Worm (Caenorhabditis elegans) whole organism, dauer: ENCODE measurements around the gene egas-2.

Source experiments
- unc-62 ChIP-seq: sonication (generic microtip); optimal IDR thresholded peaks from 2 replicates; lab custom pipeline; 2017; ENCODE audit warnings: missing biosample characterization, missing genetic modification reagents, missing genetic modification characterization

Gene egas-2

DNA sequence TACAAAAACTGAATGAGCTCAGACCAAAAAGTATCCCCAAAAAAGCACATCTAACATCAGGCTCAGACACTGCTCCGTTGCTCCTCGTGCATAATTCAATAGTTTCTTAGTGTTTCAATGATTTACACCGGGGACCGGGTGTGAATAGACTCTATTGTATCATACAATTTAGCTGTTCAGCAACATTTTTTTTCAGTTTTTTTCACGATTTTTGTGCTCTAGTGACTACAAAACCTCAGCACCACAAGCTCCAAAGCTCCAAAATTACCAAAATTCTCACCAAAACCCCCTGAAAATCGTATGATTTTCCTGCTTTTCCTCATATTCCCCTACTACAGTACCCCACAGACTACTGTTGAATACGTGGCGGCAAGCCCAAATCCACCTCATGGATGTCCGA lies at the start of gene egas-2:
TSS of gene egas-2 (plus strand) at position 301 of the 400 bp plus-strand sequence.
- TF ChIP-seq unc-62 (GFP tag; lab: Kevin White, UChicago) = no peak

DNA sequence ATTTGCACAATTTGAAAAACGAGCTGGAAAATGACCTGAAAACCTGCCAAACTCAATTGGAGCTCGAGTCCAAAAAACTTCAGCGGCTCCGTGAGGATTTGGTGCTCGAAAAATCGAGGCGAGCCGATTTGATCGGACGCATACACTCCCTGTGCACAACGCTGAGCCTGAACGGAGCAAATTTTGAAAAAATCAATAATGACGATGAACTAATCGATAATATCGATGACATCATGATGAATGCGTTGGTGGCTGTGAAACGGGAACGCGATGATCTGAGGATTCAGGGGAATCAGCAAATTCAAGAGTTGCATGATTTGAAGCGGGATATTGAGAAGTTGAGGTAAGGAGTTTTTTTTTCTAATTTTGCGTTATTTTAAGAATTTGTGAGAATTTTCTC lies 44.6 kb upstream of the egas-2 start:
- no peak for TF ChIP-seq unc-62 (GFP tag; lab: Kevin White, UChicago)

DNA sequence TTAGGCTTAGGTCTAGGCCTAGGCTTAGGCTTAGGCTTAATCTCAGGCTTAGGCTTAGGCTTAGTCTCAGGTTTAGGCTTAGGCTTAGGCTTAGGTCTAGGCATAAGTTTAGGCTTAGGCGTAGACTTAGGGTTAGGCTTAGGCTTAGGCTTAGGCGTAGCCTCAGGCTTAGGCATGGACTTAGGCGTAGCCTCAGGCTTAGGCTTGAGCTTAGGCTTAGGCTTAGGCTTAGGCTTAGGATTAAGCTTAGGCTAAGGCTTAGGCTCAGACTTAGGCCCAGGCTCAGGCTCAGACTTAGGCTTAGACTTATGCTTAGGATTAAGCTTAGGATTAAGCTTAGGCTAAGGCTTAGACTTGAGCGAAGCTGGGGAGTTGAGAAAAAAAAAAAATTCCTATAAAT lies 37.0 kb upstream of the egas-2 start:
- no peak for TF ChIP-seq unc-62 (GFP tag; lab: Kevin White, UChicago)

DNA sequence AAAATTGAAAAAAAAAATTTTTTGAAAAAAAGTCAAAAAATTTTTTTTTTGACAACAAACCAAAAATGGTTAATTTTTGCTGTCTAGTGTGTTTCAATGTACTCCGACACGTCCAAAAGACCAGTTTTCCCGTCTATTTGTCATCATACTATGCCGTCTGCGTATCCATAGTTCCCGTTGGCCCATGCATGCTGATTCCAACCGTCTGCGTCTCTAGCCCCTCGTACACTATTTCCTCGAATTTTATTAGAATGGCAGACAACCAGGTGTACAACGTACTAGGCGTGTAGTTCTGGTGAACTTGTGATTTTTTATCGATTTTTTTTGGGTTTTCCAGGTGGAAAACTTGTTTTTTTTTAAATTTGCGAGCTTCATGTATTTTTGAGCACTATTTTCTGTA lies 35.6 kb upstream of the egas-2 start:
- TF ChIP-seq unc-62 (GFP tag; lab: Kevin White, UChicago) = no peak

DNA sequence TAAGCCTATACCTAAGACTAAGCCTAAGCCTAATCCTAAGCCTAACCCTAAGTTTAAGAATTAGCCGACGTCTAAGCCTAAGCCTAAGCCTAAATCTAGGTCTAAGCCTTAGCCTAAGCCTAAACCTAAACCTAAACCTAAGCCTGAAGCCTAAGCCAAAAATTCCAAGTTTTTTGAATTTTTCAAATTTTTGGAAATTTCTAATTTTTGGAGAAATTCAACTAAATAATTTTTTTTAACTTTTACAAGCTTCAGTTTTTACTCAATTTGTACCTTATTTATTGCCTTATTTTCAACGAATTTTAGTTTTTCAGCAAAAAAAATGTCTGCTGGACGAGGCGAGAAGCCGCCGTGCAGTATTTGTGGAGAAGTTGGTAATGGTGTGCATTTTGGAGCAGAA lies 33.9 kb upstream of the egas-2 start, which contains the start of gene nhr-70:
TSS of gene nhr-70 (plus strand) at position 301 of the 400 bp plus-strand sequence.
- no peak for TF ChIP-seq unc-62 (GFP tag; lab: Kevin White, UChicago)

DNA sequence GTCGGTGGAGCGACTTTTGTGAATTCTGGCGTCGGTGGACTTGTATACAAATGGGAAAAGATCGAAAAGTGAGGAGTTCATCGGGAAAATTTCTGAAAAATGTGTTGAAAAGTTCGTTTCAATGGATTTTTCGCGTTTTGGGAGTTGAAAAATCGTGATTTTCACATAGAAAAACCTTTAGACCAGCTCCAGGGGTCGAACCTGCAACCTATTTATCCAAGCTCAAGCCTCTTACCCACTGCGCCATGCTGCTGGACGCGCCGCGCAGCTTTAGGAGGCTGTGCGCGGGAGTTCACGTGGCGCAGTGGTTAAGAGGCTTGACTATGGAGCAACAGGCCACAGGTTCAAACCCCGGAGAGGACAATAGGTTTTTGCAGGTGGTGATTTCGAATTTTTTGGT lies 27.7 kb upstream of the egas-2 start, which contains the start of gene Y69H2.1:
TSS of gene Y69H2.1 (minus strand) at position 101 of the 400 bp plus-strand sequence.
- no peak for TF ChIP-seq unc-62 (GFP tag; lab: Kevin White, UChicago)

DNA sequence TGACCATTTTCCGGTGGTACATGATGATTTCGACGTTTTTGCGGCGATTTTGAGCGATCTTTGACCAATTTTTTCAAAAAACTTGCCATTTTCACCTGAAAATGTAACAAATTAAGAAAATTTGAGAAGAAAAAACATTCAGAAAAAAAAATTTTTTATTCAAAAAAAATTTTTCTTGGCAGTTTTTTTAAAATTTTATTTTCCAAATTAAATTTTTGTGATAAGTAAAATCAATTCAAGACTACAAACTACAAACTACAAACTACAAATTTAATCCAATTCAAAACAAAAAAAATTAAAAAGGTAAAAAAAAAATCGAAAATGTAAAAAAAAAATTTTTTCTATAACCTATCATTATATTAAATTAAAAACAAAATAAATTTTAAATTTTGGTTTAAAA lies 23.4 kb upstream of the egas-2 start, which contains the start of gene Y69H2.15:
TSS of gene Y69H2.15 (minus strand) at position 101 of the 400 bp plus-strand sequence.
- TF ChIP-seq unc-62 (GFP tag; lab: Kevin White, UChicago) = no peak

DNA sequence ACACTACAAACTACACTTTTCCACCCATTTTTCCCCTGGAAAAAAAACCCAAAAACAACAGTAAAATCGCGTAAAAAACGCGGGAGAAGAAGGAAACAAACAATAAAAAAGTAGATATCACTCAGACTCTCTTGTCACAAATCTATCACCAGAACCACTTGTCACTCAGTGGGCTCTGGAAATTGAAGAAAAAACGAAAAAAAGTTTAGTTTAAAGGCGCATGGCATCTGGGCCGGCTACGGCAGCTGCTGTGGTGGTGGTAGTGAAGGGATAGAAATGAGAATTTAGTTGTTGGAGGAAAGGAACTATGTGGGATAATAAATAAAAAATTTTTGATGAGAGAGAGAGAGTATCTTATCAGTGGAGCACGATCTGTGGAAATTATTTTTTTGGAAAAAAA lies 22.7 kb upstream of the egas-2 start:
- TF ChIP-seq unc-62 (GFP tag; lab: Kevin White, UChicago) = no peak

DNA sequence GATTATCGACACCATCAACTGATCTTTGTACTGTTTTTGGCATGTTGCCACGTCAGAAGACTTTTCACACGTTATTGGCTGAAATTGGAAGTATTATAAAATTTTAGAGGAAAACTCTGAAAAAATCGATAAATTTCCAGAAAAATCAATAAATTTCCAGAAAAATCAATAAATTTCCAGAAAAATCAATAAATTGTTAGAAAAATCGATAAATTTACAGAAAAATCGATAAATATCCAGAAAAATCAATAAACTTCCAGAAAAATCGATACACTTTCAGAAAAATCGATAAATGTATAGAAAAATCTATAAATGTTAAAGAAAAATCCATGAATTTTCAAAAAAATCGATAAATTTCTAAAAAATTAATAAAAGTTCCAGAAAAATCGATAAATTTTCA lies 21.2 kb upstream of the egas-2 start:
- TF ChIP-seq unc-62 (GFP tag; lab: Kevin White, UChicago) = no peak

DNA sequence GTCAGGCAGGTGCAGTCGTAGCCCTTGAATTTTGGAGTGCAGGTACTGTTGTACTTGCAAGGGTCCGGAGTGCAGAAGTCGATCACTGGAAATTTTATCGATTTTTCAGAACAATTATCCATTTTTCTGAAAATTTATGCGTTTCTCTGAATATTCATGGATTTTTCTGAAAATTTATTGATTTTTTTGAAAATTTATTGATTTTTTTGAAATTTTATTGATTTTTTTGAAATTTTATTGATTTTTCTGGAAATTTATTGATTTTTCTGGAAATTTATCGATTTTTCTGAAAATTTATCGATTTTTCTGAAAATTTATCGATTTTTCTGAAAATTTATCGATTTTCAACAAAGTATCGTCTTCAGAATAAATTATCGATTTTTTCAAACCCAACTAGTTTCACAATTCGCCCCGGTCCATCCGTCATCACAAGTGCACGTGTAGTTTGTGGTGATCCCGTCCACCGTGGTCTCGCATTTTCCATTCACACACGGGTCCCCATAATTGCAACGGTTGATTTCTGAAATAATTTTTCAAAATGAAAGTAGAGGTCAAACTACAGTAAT lies 18.1 kb upstream of the egas-2 start:
- no peak for TF ChIP-seq unc-62 (GFP tag; lab: Kevin White, UChicago)

DNA sequence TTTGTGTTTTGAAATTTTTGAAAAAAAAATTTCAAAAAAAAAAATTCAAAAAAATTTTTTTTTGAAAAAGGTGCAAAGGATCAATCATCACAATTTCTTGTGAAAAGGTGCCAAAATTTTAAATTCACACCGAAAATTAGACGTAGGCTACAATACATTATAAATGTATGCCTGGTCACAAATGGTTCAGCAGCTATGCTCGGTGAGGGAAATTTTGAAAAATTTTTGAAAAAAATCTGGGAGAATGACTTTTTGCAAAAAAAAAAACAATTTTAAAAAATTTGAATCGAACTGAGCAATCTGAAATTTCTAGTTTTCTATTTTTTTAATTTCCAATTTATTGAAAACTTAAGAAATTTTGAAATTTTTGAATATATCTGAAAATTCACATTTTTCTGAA lies 13.9 kb upstream of the egas-2 start, which contains the start of gene egas-3:
TSS of gene egas-3 (minus strand) at position 101 of the 400 bp plus-strand sequence.
- no peak for TF ChIP-seq unc-62 (GFP tag; lab: Kevin White, UChicago)

DNA sequence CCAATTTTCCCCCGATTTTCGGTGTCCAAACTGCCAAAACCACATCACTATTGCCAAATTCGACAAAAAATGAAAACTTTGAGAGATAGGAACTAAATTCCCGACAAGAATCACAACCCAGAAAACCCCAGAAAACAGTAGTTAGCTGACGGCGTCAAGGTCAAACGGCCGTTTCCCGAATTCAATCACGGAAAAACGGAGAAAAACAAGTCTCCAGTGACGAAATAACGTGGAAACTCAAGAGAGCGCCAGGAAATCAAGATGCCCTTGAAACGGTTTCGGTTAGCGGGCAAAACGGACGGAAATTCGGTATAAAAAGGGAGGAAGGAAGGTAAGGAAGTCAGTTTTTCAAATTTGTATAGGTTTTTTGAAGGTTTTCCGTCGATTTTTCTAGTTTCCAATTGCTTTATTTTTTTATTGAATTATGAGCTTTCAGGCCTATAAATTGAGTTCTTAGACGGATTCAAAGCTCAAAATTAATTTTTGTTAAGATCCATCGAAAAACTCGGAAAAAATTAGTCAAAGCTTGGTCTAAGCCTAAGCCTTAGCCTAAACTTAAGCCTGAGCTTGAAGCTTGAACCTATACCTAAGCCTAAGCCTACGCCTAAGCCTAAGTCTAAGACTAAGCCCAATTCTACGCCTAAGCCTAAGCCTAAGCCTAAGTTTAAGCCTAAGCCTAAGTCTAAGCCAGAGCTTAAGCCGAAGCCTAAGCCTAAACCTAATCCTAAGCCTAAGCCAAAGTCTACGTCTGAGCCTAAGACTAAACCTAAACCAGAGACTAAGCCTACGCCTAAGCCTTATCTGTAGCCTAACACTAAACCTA lies 12.4 kb upstream of the egas-2 start:
- TF ChIP-seq unc-62 (GFP tag; lab: Kevin White, UChicago) = no peak

DNA sequence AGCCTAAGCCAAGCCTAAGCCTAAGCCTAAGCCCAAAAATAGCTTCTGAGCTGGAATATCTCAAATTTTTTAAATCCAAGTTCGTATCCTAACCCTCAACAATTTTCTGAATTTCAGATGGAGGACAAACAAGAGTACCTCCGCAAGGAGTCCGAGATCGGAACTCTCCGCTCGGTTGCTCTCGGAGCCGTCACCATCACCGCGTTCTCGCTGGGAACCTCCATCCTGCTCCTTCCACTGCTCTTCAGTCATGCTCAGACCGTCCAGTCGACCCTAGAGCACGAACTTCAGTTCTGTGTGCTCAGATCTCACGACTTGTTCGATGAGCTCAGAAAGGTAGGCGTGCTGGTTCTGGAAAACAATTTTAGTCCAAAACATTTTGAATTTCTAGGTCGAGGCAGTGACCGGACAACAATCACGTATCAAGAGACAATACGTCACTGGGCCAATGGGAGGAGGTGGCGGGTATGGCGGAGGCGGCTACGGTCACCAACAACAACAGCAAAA lies 11.7 kb upstream of the egas-2 start, which contains the start of gene col-42:
TSS of gene col-42 (plus strand) at position 118 of the 507 bp plus-strand sequence.
- no peak for TF ChIP-seq unc-62 (GFP tag; lab: Kevin White, UChicago)

DNA sequence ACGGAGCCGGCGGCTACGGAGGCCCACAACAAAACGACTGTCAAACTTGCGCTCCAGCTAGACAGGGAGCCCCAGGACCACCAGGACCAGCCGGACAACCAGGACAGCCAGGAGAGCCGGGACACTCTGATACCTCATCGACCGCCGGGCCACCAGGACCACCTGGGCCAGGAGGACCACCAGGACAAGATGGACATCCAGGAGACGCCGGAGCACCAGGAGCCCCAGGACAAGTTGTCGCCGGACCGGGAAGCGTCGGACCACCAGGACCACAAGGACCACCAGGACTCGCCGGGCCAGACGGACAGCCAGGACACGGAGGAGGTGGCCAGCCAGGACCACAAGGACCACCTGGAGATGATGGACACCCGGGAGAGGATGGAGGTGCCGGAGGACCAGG lies 11.1 kb upstream of the egas-2 start:
- TF ChIP-seq unc-62 (GFP tag; lab: Kevin White, UChicago) = no peak

DNA sequence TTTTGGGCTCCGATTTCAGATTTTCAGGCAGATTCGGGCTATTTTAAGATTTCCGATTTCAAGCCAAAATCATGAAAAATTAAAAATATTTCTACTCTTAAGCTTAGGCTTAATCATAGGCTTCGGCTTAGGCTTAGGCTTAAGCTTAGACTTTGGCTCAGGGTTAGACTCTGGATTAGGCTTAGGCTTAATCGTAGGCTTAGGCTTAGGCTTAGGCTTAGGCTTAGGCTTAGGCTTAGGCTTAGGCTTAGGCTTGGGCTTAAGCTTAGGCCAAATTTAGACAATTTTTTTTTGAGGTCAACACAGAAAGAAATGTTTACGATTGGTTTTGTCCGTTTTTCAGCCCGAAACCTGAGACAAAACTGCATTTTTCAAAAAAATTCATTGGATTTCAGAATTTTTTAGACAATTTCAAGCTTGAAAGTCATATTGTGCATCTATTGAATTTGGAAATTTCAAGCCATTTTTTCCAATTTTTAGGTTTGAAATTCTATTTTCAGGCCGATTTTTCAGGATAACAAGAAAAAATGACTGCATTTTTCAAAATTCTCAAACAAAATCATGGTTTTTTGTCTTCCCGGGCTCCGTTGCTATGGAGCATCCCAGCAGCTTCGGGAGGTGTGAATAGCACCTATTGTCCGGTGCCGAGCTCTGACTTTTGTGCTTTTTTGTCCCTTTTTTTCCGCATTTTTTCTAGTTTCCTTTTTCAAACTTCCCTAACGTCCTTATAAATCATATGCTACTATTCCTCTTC lies 10.4 kb upstream of the egas-2 start, which contains the start of gene egas-1:
TSS of gene egas-1 (plus strand) at position 704 of the 754 bp plus-strand sequence.
- no peak for TF ChIP-seq unc-62 (GFP tag; lab: Kevin White, UChicago)
